Worm (Caenorhabditis elegans) whole organism, L4 larva: Measurements from ENCODE around the gene dsh-2.

Experiments
- F10B5.3 ChIP-seq: sonication (generic microtip); optimal IDR thresholded peaks from 2 replicates; lab custom pipeline; 2016; ENCODE audit warnings: mild to moderate bottlenecking, missing genetic modification characterization, missing compliant biosample characterization
- R02D3.7 ChIP-seq: fragments of 150-350 bp; sonication (generic microtip); optimal IDR thresholded peaks from 3 replicates; lab custom pipeline; 2014; ENCODE audit warnings: missing biosample characterization, missing genetic modification characterization
- T20F7.1 ChIP-seq: fragments of 200-800 bp; sonication (Bioruptor generic); optimal IDR thresholded peaks from 2 replicates; lab custom pipeline; 2018; ENCODE audit warnings: mild to moderate bottlenecking, missing genetic modification characterization, missing compliant biosample characterization
- Y105C5A.15 ChIP-seq: fragments of 200-800 bp; sonication (Bioruptor generic); IDR thresholded peaks from 2 replicates; pipeline ENCODE4 v1.3.6; 2022; ENCODE audit warnings: missing genetic modification characterization, missing compliant biosample characterization
- aha-1 ChIP-seq: fragments of 150-350 bp; peaks from one replicate; lab custom pipeline; 2014; ENCODE audit warnings: missing biosample characterization, missing genetic modification characterization
- ama-1 ChIP-seq: fragments of 150-350 bp; optimal IDR thresholded peaks from 2 replicates; lab custom pipeline; 2014; ENCODE audit warnings: inconsistent platforms, mixed read lengths
- arid-1 ChIP-seq: fragments of 200-800 bp; sonication (Bioruptor generic); conservative IDR thresholded peaks from 2 replicates; pipeline ENCODE4 v1.3.6; 2022; ENCODE audit warnings: missing genetic modification reagents, missing genetic modification characterization, missing compliant biosample characterization
- ceh-20 ChIP-seq: fragments of 200-800 bp; sonication (Bioruptor generic); IDR thresholded peaks from 2 replicates; pipeline ENCODE4 v1.3.6; 2022; ENCODE audit warnings: missing genetic modification reagents, missing genetic modification characterization, missing compliant biosample characterization
- ceh-32 ChIP-seq: sonication (generic microtip); optimal IDR thresholded peaks from 2 replicates; lab custom pipeline; 2016; ENCODE audit warnings: mild to moderate bottlenecking, missing genetic modification characterization, missing compliant biosample characterization; ENCODE audit not compliant: poor library complexity
- ctbp-1 ChIP-seq: fragments of 200-800 bp; sonication (Bioruptor generic); IDR thresholded peaks from 2 replicates; pipeline ENCODE4 v1.3.6; 2022; ENCODE audit warnings: missing genetic modification reagents, missing genetic modification characterization, missing compliant biosample characterization
- daf-19 ChIP-seq: fragments of 200-800 bp; sonication (Bioruptor generic); conservative IDR thresholded peaks from 2 replicates; pipeline ENCODE4 v1.3.6; 2022; ENCODE audit warnings: missing genetic modification characterization, missing compliant biosample characterization
- dpl-1 ChIP-seq: fragments of 150-350 bp; optimal IDR thresholded peaks from 2 replicates; lab custom pipeline; 2014; ENCODE audit warnings: missing biosample characterization, missing genetic modification reagents, missing genetic modification characterization
- dve-1 ChIP-seq: sonication (generic microtip); optimal IDR thresholded peaks from 2 replicates; lab custom pipeline; 2017; ENCODE audit warnings: antibody characterized with exemption, mild to moderate bottlenecking, missing genetic modification characterization, missing compliant biosample characterization; ENCODE audit not compliant: insufficient read depth
- egl-43 ChIP-seq: fragments of 200-800 bp; sonication (Bioruptor generic); IDR thresholded peaks from 2 replicates; pipeline ENCODE4 v1.3.6; 2022; ENCODE audit warnings: missing genetic modification reagents, missing genetic modification characterization, missing compliant biosample characterization
- fos-1 ChIP-seq: fragments of 150-350 bp; optimal IDR thresholded peaks from 2 replicates; lab custom pipeline; 2014; ENCODE audit warnings: missing biosample characterization, missing genetic modification characterization
- gei-8 ChIP-seq: fragments of 200-800 bp; sonication (Bioruptor generic); optimal IDR thresholded peaks from 2 replicates; lab custom pipeline; 2018; ENCODE audit warnings: mild to moderate bottlenecking, missing genetic modification characterization, missing compliant biosample characterization
- hif-1 ChIP-seq, 2 experiments: sonication (generic microtip); optimal IDR thresholded peaks; 2 replicates each; lab custom pipeline; 2016 to 2017; ENCODE audit warnings: missing compliant biosample characterization in 2 of 2, missing genetic modification characterization in 2 of 2, missing genetic modification reagents in 2 of 2, missing genotype in 2 of 2, mild to moderate bottlenecking in 1 of 2
- hlh-11 ChIP-seq: fragments of 200-800 bp; sonication (Bioruptor generic); optimal IDR thresholded peaks from 2 replicates; lab custom pipeline; 2018; ENCODE audit warnings: mild to moderate bottlenecking, missing genetic modification characterization, missing compliant biosample characterization
- hlh-30 ChIP-seq: sonication (generic microtip); optimal IDR thresholded peaks from 2 replicates; lab custom pipeline; 2017; ENCODE audit warnings: antibody characterized with exemption, mild to moderate bottlenecking, missing genetic modification characterization, missing compliant biosample characterization; ENCODE audit not compliant: insufficient read depth
- hmg-1.1 ChIP-seq: fragments of 200-800 bp; sonication (Bioruptor generic); IDR thresholded peaks from 2 replicates; pipeline ENCODE4 v1.3.6; 2022; ENCODE audit warnings: missing genetic modification reagents, missing genetic modification characterization, missing compliant biosample characterization
- lim-7 ChIP-seq: fragments of 200-800 bp; sonication (Bioruptor generic); IDR thresholded peaks from 2 replicates; pipeline ENCODE4 v1.3.6; 2022; ENCODE audit warnings: missing genetic modification characterization, missing compliant biosample characterization
- lin-13 ChIP-seq: fragments of 150-350 bp; optimal IDR thresholded peaks from 2 replicates; lab custom pipeline; 2014; ENCODE audit warnings: missing biosample characterization, missing genetic modification reagents, missing genetic modification characterization
- lin-15B ChIP-seq: fragments of 150-350 bp; sonication (generic microtip); optimal IDR thresholded peaks from 3 replicates; lab custom pipeline; 2014; ENCODE audit warnings: missing biosample characterization, missing genetic modification characterization
- lin-29 ChIP-seq: fragments of 200-800 bp; sonication (Bioruptor generic); IDR thresholded peaks from 2 replicates; pipeline ENCODE4 v1.3.6; 2022; ENCODE audit warnings: missing genetic modification reagents, missing genetic modification characterization, missing compliant biosample characterization
- lin-39 ChIP-seq: fragments of 150-350 bp; optimal IDR thresholded peaks from 2 replicates; lab custom pipeline; 2014; ENCODE audit warnings: missing biosample characterization, missing genetic modification reagents, missing genetic modification characterization
- lir-3 ChIP-seq: sonication (generic microtip); optimal IDR thresholded peaks from 2 replicates; lab custom pipeline; 2016; ENCODE audit warnings: mild to moderate bottlenecking, missing genetic modification characterization, missing compliant biosample characterization
- lsy-2 ChIP-seq, 2 experiments: fragments of 150-350 bp in 1 of 2; sonication (generic microtip) in 1 of 2; optimal IDR thresholded peaks; 2 replicates each; lab custom pipeline; 2014 to 2017; ENCODE audit warnings: missing biosample characterization in 2 of 2, missing genetic modification characterization in 2 of 2
- madf-5 ChIP-seq, 2 experiments: fragments of 200-800 bp; sonication (Bioruptor generic); IDR thresholded peaks; 2 replicates each; pipeline ENCODE4 v1.3.6; 2022; ENCODE audit warnings: missing compliant biosample characterization in 2 of 2, missing genetic modification characterization in 2 of 2
- madf-9 ChIP-seq: fragments of 200-800 bp; sonication (Bioruptor generic); conservative IDR thresholded peaks from 2 replicates; pipeline ENCODE4 v1.3.6; 2022; ENCODE audit warnings: missing genetic modification reagents, missing genetic modification characterization, missing compliant biosample characterization
- mdl-1 ChIP-seq, 2 experiments: fragments of 150-350 bp in 1 of 2; sonication (generic microtip) in 1 of 2; optimal IDR thresholded peaks; 2 replicates each; lab custom pipeline; 2014 to 2017; ENCODE audit warnings: missing biosample characterization in 2 of 2, missing genetic modification characterization in 2 of 2
- mes-2 ChIP-seq: sonication (generic microtip); optimal IDR thresholded peaks from 2 replicates; lab custom pipeline; 2016; ENCODE audit warnings: missing genotype, mild to moderate bottlenecking, missing genetic modification characterization, missing compliant biosample characterization; ENCODE audit not compliant: poor library complexity, severe bottlenecking
- mxl-3 ChIP-seq: fragments of 200-800 bp; sonication (Bioruptor generic); optimal IDR thresholded peaks from 2 replicates; lab custom pipeline; 2018; ENCODE audit warnings: mild to moderate bottlenecking, missing genetic modification characterization, missing compliant biosample characterization
- nhr-10 ChIP-seq: fragments of 150-350 bp; optimal IDR thresholded peaks from 2 replicates; lab custom pipeline; 2014; ENCODE audit warnings: missing biosample characterization, missing genetic modification characterization
- nhr-11 ChIP-seq: fragments of 150-350 bp; optimal IDR thresholded peaks from 2 replicates; lab custom pipeline; 2014; ENCODE audit warnings: missing biosample characterization, missing genetic modification characterization
- nhr-111 ChIP-seq: fragments of 200-800 bp; sonication (Bioruptor generic); optimal IDR thresholded peaks from 2 replicates; lab custom pipeline; 2018; ENCODE audit warnings: mild to moderate bottlenecking, missing genetic modification characterization, missing compliant biosample characterization
- nhr-237 ChIP-seq: sonication (generic microtip); optimal IDR thresholded peaks from 2 replicates; lab custom pipeline; 2017; ENCODE audit warnings: missing biosample characterization, missing genetic modification characterization
- nhr-6 ChIP-seq: fragments of 150-350 bp; optimal IDR thresholded peaks from 2 replicates; lab custom pipeline; 2014; ENCODE audit warnings: missing biosample characterization, missing genetic modification characterization
- pha-4 ChIP-seq, 2 experiments: fragments of 150-350 bp in 1 of 2; fragments of 200-800 bp in 1 of 2; sonication (Bioruptor generic) in 1 of 2; IDR thresholded peaks in 1 of 2; optimal IDR thresholded peaks in 1 of 2; 2 replicates each; pipeline versions ENCODE4 v1.3.6 to Lab custom; 2014 to 2022; ENCODE audit warnings: missing genetic modification characterization in 2 of 2, missing genetic modification reagents in 2 of 2, missing biosample characterization in 1 of 2, missing compliant biosample characterization in 1 of 2
- pqm-1 ChIP-seq: sonication (generic microtip); optimal IDR thresholded peaks from 2 replicates; lab custom pipeline; 2017; ENCODE audit warnings: missing biosample characterization, missing genetic modification characterization
- sdz-12 ChIP-seq: fragments of 200-800 bp; sonication (Bioruptor generic); optimal IDR thresholded peaks from 2 replicates; lab custom pipeline; 2018; ENCODE audit warnings: mild to moderate bottlenecking, missing genetic modification characterization, missing compliant biosample characterization
- set-16 ChIP-seq: fragments of 200-800 bp; sonication (Bioruptor generic); IDR thresholded peaks from 2 replicates; pipeline ENCODE4 v1.3.6; 2022; ENCODE audit warnings: missing genetic modification reagents, missing genetic modification characterization, missing compliant biosample characterization
- skn-1 ChIP-seq: fragments of 150-350 bp; optimal IDR thresholded peaks from 2 replicates; lab custom pipeline; 2014; ENCODE audit warnings: missing biosample characterization, missing genetic modification characterization
- snpc-4 ChIP-seq: fragments of 150-350 bp; optimal IDR thresholded peaks from 2 replicates; lab custom pipeline; 2014; ENCODE audit warnings: missing biosample characterization, missing genetic modification characterization
- spr-1 ChIP-seq: sonication (generic microtip); optimal IDR thresholded peaks from 2 replicates; lab custom pipeline; 2016; ENCODE audit warnings: mild to moderate bottlenecking, missing genetic modification characterization, missing compliant biosample characterization
- tag-97 ChIP-seq: fragments of 200-800 bp; sonication (Bioruptor generic); IDR thresholded peaks from 2 replicates; pipeline ENCODE4 v1.3.6; 2022; ENCODE audit warnings: missing genetic modification characterization, missing compliant biosample characterization
- tra-1 ChIP-seq: fragments of 200-800 bp; sonication (Bioruptor generic); IDR thresholded peaks from 2 replicates; pipeline ENCODE4 v1.3.6; 2022; ENCODE audit warnings: missing genetic modification reagents, missing genetic modification characterization, missing compliant biosample characterization
- unc-130 ChIP-seq: sonication (generic microtip); optimal IDR thresholded peaks from 2 replicates; lab custom pipeline; 2016; ENCODE audit warnings: missing genetic modification reagents, missing genetic modification characterization, missing compliant biosample characterization
- unc-62 ChIP-seq, 3 experiments: fragments of 150-350 bp in 1 of 3; sonication (generic microtip); optimal IDR thresholded peaks in 2 of 3; peaks in 1 of 3; 1 replicate in 1 of 3; 2 replicates in 2 of 3; lab custom pipeline; 2014 to 2017; ENCODE audit warnings: missing biosample characterization in 3 of 3, missing genetic modification characterization in 3 of 3, missing genetic modification reagents in 3 of 3, missing genotype in 1 of 3

dsh-2 gene

DNA sequence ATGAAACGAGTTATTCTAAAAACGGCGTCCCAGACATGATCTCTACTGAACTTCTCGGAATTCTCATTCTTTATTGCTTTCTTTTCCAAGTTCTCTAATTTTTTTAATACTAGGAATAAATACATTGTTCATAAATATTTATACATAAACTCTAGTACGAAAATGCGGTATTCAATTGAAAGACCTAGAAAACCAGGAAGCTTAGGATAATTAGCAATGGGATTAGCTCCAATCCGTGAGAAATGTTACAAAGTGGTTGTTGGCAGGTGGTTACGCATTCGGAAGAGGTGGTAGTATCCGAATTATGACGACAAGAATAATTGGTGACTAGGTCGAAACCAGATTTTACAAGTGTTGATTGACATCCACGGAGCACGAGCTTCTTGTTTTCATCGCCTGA, 14.0 kb downstream of the dsh-2 start:
- TF ChIP-seq mdl-1 (tag; optimal IDR thresholded peaks at IDR 0.05; lab: Kevin White, UChicago) (no peak), daf-19 (GFP tag; lab: Robert Waterston, UW) (no peak), nhr-111 (GFP tag; lab: Kevin White, UChicago) (no peak), T20F7.1 (no peak), nhr-10 (tag; lab: Kevin White, UChicago) (no peak), ama-1 (lab: Kevin White, UChicago) (no peak), ctbp-1 (no peak), lsy-2 (tag; optimal IDR thresholded peaks at IDR 0.05; lab: Kevin White, UChicago) (no peak), F10B5.3 (tag; lab: Kevin White, UChicago) (no peak), tag-97 (GFP tag; lab: Robert Waterston, UW) (no peak), skn-1 (tag; lab: Kevin White, UChicago) (no peak), pqm-1 (no peak), arid-1 (GFP tag; lab: Robert Waterston, UW) (no peak), hif-1 (tag; optimal IDR thresholded peaks at IDR 0.05; lab: Kevin White, UChicago) (no peak)
- TF ChIP-seq, all 104 proteins: peak for 0

DNA sequence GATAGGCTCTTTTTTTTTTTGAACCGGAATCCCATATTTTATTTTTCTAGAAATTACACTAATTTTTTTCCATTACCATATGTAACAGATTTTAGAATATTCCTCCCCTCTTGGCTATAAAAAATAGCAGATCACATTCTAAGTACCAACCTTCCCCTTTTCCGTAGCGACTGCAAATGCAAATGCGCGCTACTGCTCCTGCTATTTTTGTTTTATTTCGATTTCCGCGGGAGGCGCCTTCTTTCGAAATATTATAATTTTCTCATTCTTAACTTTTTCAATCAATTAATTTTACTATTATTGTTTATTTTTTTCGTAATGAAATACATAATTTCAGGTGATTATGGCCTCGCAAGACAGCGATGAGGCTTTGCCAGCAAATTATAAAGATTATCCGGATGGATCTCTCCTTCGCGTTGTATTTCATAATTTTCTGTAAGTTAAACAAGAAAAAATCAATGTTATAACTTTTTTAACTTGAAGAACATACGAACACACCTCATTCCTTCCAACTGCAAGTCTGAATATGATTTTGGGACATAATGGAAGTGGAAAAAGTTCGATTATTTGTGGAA, 19.1 kb downstream of the dsh-2 start, which contains the start of gene smc-5:
Gene smc-5, plus strand, starts transcription at position 332 of the 575 bp plus-strand sequence.
- TF ChIP-seq lin-39 (tag; lab: Kevin White, UChicago) (no peak), tag-97 (GFP tag; lab: Robert Waterston, UW) (no peak), gei-8 (GFP tag; lab: Kevin White, UChicago) (no peak), hmg-1.1 (peak; percentile 47; the same call in 1 of the 2 replicates), ceh-32 (tag; lab: Kevin White, UChicago) (no peak), lin-13 (no peak), ceh-20 (GFP tag; lab: Robert Waterston, UW) (no peak), unc-62 (GFP tag; optimal IDR thresholded peaks at IDR 0.05 in 1 of 2; lab: Kevin White, UChicago) (peak in 1 of 2 experiments; percentile 45), unc-62 (tag; optimal IDR thresholded peaks at IDR 0.05; lab: Kevin White, UChicago) (no peak), tra-1 (GFP tag; lab: Robert Waterston, UW) (no peak), fos-1 (tag; lab: Kevin White, UChicago) (no peak), madf-9 (no peak), sdz-12 (no peak), set-16 (GFP tag; lab: Robert Waterston, UW) (no peak), hif-1 (tag; optimal IDR thresholded peaks at IDR 0.05; lab: Kevin White, UChicago) (peak in 1 of 2 experiments; percentile 72), nhr-237 (tag; lab: Kevin White, UChicago) (no peak), R02D3.7 (tag; lab: Kevin White, UChicago) (no peak), pha-4 (GFP tag; IDR thresholded peaks at IDR 0.05; lab: Robert Waterston, UW) (no peak), pha-4 (tag; optimal IDR thresholded peaks at IDR 0.05; lab: Kevin White, UChicago) (peak; percentile 10), madf-5 (GFP tag; IDR thresholded peaks at IDR 0.05; lab: Robert Waterston, UW) (no peak), T20F7.1 (peak; percentile 14), lim-7 (GFP tag; lab: Robert Waterston, UW) (no peak), lir-3 (tag; lab: Kevin White, UChicago) (no peak), mes-2 (tag; lab: Kevin White, UChicago) (peak; percentile 92), F10B5.3 (tag; lab: Kevin White, UChicago) (no peak), spr-1 (tag; lab: Kevin White, UChicago) (no peak), egl-43 (no peak), Y105C5A.15 (GFP tag; lab: Robert Waterston, UW) (no peak), unc-130 (peak; percentile 82), mxl-3 (no peak), snpc-4 (no peak), hlh-30 (tag; lab: Kevin White, UChicago) (no peak), nhr-11 (tag; lab: Kevin White, UChicago) (no peak), dpl-1 (GFP tag; lab: Kevin White, UChicago) (peak; percentile 84), lin-15B (no peak), aha-1 (tag; lab: Kevin White, UChicago) (peak; percentile 93), lin-29 (GFP tag; lab: Robert Waterston, UW) (no peak), hlh-11 (no peak), nhr-6 (peak; percentile 56), dve-1 (tag; lab: Kevin White, UChicago) (no peak)
